Fruit fly (Drosophila melanogaster): ENCODE measurements around the gene Tgs1.

dm6 chr3R:18260016-18260415 lies 4.7 kb downstream of the Tgs1 start:
- TF ChIP-seq Ets98B (GFP tag; IDR thresholded peaks at IDR 0.05) (no peak), Pif1A (GFP tag; optimal IDR thresholded peaks at IDR 0.05) (no peak), CG13204 (GFP tag; optimal IDR thresholded peaks at IDR 0.05) (no peak), CG9948 (tag; optimal IDR thresholded peaks at IDR 0.05) (no peak), Snoo (tag; optimal IDR thresholded peaks at IDR 0.05) (no peak), rn (GFP tag; IDR thresholded peaks at IDR 0.05) (no peak), CG12605 (GFP tag; IDR thresholded peaks at IDR 0.05) (no peak)

All from whole organism, pupa.